Fruit fly (Drosophila melanogaster) whole organism, prepupa: Measurements from ENCODE around the gene CG12224.

Experiments
- Blimp-1 ChIP-seq: fragments of 200-800 bp; sonication (Bioruptor generic); optimal IDR thresholded peaks from 3 replicates; lab custom pipeline; 2017; ENCODE audit warnings: missing biosample characterization, missing genetic modification characterization, mild to moderate bottlenecking, moderate library complexity, missing genetic modification reagents
- CG10631 ChIP-seq: fragments of 200-800 bp; sonication (Bioruptor generic); optimal IDR thresholded peaks from 2 replicates; lab custom pipeline; 2016; ENCODE audit warnings: missing biosample characterization, missing genetic modification characterization
- CG10669 ChIP-seq: fragments of 200-800 bp; sonication (Bioruptor generic); optimal IDR thresholded peaks from 3 replicates; lab custom pipeline; 2018; ENCODE audit warnings: missing biosample characterization, mild to moderate bottlenecking, missing genetic modification characterization, moderate library complexity
- CG11902 ChIP-seq: fragments of 200-800 bp; sonication (Bioruptor generic); optimal IDR thresholded peaks from 3 replicates; lab custom pipeline; 2016; ENCODE audit warnings: missing biosample characterization, missing genetic modification characterization
- CG1621 ChIP-seq: fragments of 200-800 bp; sonication (Bioruptor generic); optimal IDR thresholded peaks from 3 replicates; lab custom pipeline; 2018; ENCODE audit warnings: missing biosample characterization, mild to moderate bottlenecking, missing genetic modification characterization
- CG3032 ChIP-seq: fragments of 200-800 bp; optimal IDR thresholded peaks from 2 replicates; lab custom pipeline; 2019; ENCODE audit warnings: missing biosample characterization, mild to moderate bottlenecking, missing genetic modification characterization, moderate library complexity
- CG32006 ChIP-seq: fragments of 200-800 bp; sonication (Bioruptor generic); optimal IDR thresholded peaks from 3 replicates; lab custom pipeline; 2017; ENCODE audit warnings: missing biosample characterization, mild to moderate bottlenecking, missing genetic modification characterization
- CG34406 ChIP-seq: fragments of 200-800 bp; sonication (Bioruptor generic); optimal IDR thresholded peaks from 3 replicates; lab custom pipeline; 2016; ENCODE audit warnings: missing biosample characterization, missing genetic modification characterization
- CG3919 ChIP-seq: fragments of 200-800 bp; sonication (Bioruptor generic); optimal IDR thresholded peaks from 3 replicates; lab custom pipeline; 2016; ENCODE audit warnings: missing biosample characterization, missing genetic modification characterization
- CG6163 ChIP-seq: fragments of 200-800 bp; sonication (Bioruptor generic); IDR thresholded peaks from 3 replicates; pipeline ENCODE4 v1.3.6; 2022; ENCODE audit warnings: missing biosample characterization, missing genetic modification characterization
- CG6276 ChIP-seq: fragments of 200-800 bp; sonication (Bioruptor generic); optimal IDR thresholded peaks from 2 replicates; lab custom pipeline; 2017; ENCODE audit warnings: missing biosample characterization, mild to moderate bottlenecking, missing genetic modification characterization
- CG6808 ChIP-seq: fragments of 200-800 bp; sonication (Bioruptor generic); optimal IDR thresholded peaks from 3 replicates; lab custom pipeline; 2017; ENCODE audit warnings: missing biosample characterization, missing genetic modification characterization, mild to moderate bottlenecking, moderate library complexity, missing genetic modification reagents
- CG6854 ChIP-seq: fragments of 200-800 bp; sonication (Bioruptor generic); optimal IDR thresholded peaks from 2 replicates; lab custom pipeline; 2017; ENCODE audit warnings: missing biosample characterization, mild to moderate bottlenecking, missing genetic modification characterization
- CG8119 ChIP-seq: fragments of 200-800 bp; sonication (Bioruptor generic); IDR thresholded peaks from 3 replicates; pipeline ENCODE4 v1.3.6; 2022; ENCODE audit warnings: missing biosample characterization, missing genetic modification characterization
- CG8632 ChIP-seq: fragments of 200-800 bp; sonication (Bioruptor generic); optimal IDR thresholded peaks from 3 replicates; lab custom pipeline; 2016; ENCODE audit warnings: missing biosample characterization, missing genetic modification characterization
- Eip75B ChIP-seq: fragments of 200-800 bp; sonication (Bioruptor generic); optimal IDR thresholded peaks from 3 replicates; lab custom pipeline; 2016; ENCODE audit warnings: missing biosample characterization, missing genetic modification characterization
- Eip78C ChIP-seq: fragments of 200-800 bp; sonication (Bioruptor generic); peaks from one replicate; lab custom pipeline; 2016; ENCODE audit warnings: missing biosample characterization, missing genetic modification characterization
- Ets21C ChIP-seq: fragments of 200-800 bp; sonication (Bioruptor generic); optimal IDR thresholded peaks from 3 replicates; lab custom pipeline; 2016; ENCODE audit warnings: missing biosample characterization, missing genetic modification characterization
- Ets96B ChIP-seq: fragments of 200-800 bp; optimal IDR thresholded peaks from 2 replicates; lab custom pipeline; 2019; ENCODE audit warnings: missing biosample characterization, mild to moderate bottlenecking, missing genetic modification characterization, moderate library complexity
- Gug ChIP-seq: fragments of 200-800 bp; sonication (Bioruptor generic); IDR thresholded peaks from 2 replicates; pipeline ENCODE4 v1.3.6; 2022; ENCODE audit warnings: missing biosample characterization, missing genetic modification characterization
- Hr38 ChIP-seq: sonication (Bioruptor generic); optimal IDR thresholded peaks from 2 replicates; lab custom pipeline; 2016; ENCODE audit warnings: missing biosample characterization, missing genetic modification characterization
- Hr39 ChIP-seq: fragments of 200-800 bp; sonication (Bioruptor generic); optimal IDR thresholded peaks from 2 replicates; lab custom pipeline; 2016; ENCODE audit warnings: missing biosample characterization, missing genetic modification characterization
- Hr4 ChIP-seq: fragments of 200-800 bp; sonication (Bioruptor generic); optimal IDR thresholded peaks from 3 replicates; lab custom pipeline; 2016; ENCODE audit warnings: missing biosample characterization, missing genetic modification characterization
- Lpt ChIP-seq: fragments of 200-800 bp; sonication (Bioruptor generic); optimal IDR thresholded peaks from 3 replicates; lab custom pipeline; 2016; ENCODE audit warnings: missing biosample characterization, missing genetic modification characterization
- Met ChIP-seq: fragments of 200-800 bp; sonication (Bioruptor generic); optimal IDR thresholded peaks from 3 replicates; lab custom pipeline; 2016; ENCODE audit warnings: missing biosample characterization, missing genetic modification characterization
- Smox ChIP-seq: fragments of 200-800 bp; sonication (Bioruptor generic); optimal IDR thresholded peaks from 3 replicates; lab custom pipeline; 2016; ENCODE audit warnings: missing biosample characterization, missing genetic modification characterization
- Sox102F ChIP-seq: fragments of 200-800 bp; sonication (Bioruptor generic); optimal IDR thresholded peaks from 2 replicates; lab custom pipeline; 2016; ENCODE audit warnings: missing biosample characterization, mild to moderate bottlenecking, missing genetic modification characterization
- Sox15 ChIP-seq: fragments of 200-800 bp; sonication (Bioruptor generic); optimal IDR thresholded peaks from 3 replicates; lab custom pipeline; 2016; ENCODE audit warnings: missing biosample characterization, missing genetic modification characterization
- achi ChIP-seq: fragments of 200-800 bp; sonication (Bioruptor generic); optimal IDR thresholded peaks from 3 replicates; lab custom pipeline; 2016; ENCODE audit warnings: missing biosample characterization, missing genetic modification characterization
- dac ChIP-seq: fragments of 200-800 bp; sonication (Bioruptor generic); optimal IDR thresholded peaks from 2 replicates; lab custom pipeline; 2017; ENCODE audit warnings: missing biosample characterization, mild to moderate bottlenecking, missing genetic modification characterization
- dsx ChIP-seq: fragments of 200-800 bp; optimal IDR thresholded peaks from 3 replicates; lab custom pipeline; 2019; ENCODE audit warnings: missing biosample characterization, mild to moderate bottlenecking, missing genetic modification characterization, moderate library complexity; ENCODE audit not compliant: poor library complexity, severe bottlenecking
- eg ChIP-seq: fragments of 200-800 bp; sonication (Bioruptor generic); IDR thresholded peaks from 3 replicates; pipeline ENCODE4 v1.3.6; 2022; ENCODE audit warnings: missing biosample characterization, missing genetic modification characterization
- esn ChIP-seq: fragments of 200-800 bp; sonication (Bioruptor generic); optimal IDR thresholded peaks from 2 replicates; lab custom pipeline; 2016; ENCODE audit warnings: missing biosample characterization, mild to moderate bottlenecking, missing genetic modification characterization, moderate library complexity
- fd59A ChIP-seq: fragments of 200-800 bp; sonication (Bioruptor generic); optimal IDR thresholded peaks from 2 replicates; lab custom pipeline; 2017; ENCODE audit warnings: missing biosample characterization, mild to moderate bottlenecking, missing genetic modification characterization, missing genetic modification reagents
- fd85E ChIP-seq: fragments of 200-800 bp; sonication (Bioruptor generic); optimal IDR thresholded peaks from 3 replicates; lab custom pipeline; 2016; ENCODE audit warnings: missing biosample characterization, missing genetic modification characterization
- fkh ChIP-seq: fragments of 200-800 bp; sonication (Bioruptor generic); optimal IDR thresholded peaks from 3 replicates; lab custom pipeline; 2017; ENCODE audit warnings: missing biosample characterization, mild to moderate bottlenecking, missing genetic modification characterization, moderate library complexity
- spab ChIP-seq: fragments of 200-800 bp; sonication (Bioruptor generic); optimal IDR thresholded peaks from 2 replicates; lab custom pipeline; 2017; ENCODE audit warnings: missing biosample characterization, mild to moderate bottlenecking, missing genetic modification characterization, missing genetic modification reagents
- ss ChIP-seq, 2 experiments: fragments of 200-800 bp; sonication (Bioruptor generic); optimal IDR thresholded peaks; 2 replicates in 1 of 2; 3 replicates in 1 of 2; lab custom pipeline; 2017 to 2018; ENCODE audit warnings: mild to moderate bottlenecking in 2 of 2, missing biosample characterization in 2 of 2, missing genetic modification characterization in 2 of 2, moderate library complexity in 1 of 2
- svp ChIP-seq: fragments of 200-800 bp; sonication (Bioruptor generic); peaks from one replicate; lab custom pipeline; 2016; ENCODE audit warnings: missing biosample characterization, missing genetic modification characterization
- topi ChIP-seq: fragments of 200-800 bp; sonication (Bioruptor generic); optimal IDR thresholded peaks from 3 replicates; lab custom pipeline; 2016; ENCODE audit warnings: missing biosample characterization, missing genetic modification characterization
- vri ChIP-seq: fragments of 200-800 bp; sonication (Bioruptor generic); optimal IDR thresholded peaks from 3 replicates; lab custom pipeline; 2016; ENCODE audit warnings: missing biosample characterization, mild to moderate bottlenecking, missing genetic modification characterization

The CG12224 gene

DNA sequence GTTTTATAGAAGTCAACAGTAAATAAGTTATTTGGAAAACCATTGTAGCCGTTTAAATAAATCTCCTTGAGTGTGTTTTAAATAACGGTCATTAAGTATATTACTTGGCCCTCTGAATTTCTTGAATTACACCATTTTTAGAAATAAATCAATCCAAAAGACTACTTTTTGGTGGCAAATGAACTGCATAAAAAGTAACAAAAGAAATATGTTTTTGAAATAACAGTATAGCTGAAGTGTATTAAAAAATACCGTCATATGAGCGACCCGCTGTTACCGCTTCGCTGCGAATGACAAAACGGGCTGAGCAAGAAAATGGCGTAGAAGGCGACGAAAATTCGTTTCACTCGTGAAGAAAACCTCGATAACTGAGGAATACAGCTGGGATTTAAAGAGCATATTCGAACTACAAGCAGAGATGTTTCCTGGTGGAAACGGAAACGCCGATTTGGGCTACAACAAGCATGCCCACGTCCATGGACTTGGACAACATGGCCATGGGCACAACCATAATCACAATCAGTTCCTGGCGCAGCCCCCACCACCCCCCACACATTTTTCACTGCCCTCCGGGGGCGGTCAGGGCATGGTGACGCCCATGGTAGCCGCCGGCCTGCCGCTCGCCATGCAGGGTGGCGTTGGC, 32.4 kb downstream of the CG12224 start, which contains the start of gene CG31211 (continued):
- no peak for TF ChIP-seq CG32006
- TF ChIP-seq Hr39 (GFP tag; lab: Kevin White, UChicago): peak; percentile 21
- peak; percentile 84 for TF ChIP-seq svp (GFP tag; lab: Kevin White, UChicago)
- TF ChIP-seq CG3919 (GFP tag; lab: Kevin White, UChicago): peak; percentile 44
- TF ChIP-seq achi (GFP tag; lab: Kevin White, UChicago): no peak
- no peak for TF ChIP-seq Gug (GFP tag; lab: Robert Waterston, UW)

- TF ChIP-seq ss (GFP tag; optimal IDR thresholded peaks at IDR 0.05; lab: Kevin White, UChicago): peak; percentile 51 to 55
- peak; percentile 64 for TF ChIP-seq Eip78C
- peak; percentile 3 for TF ChIP-seq CG3032 (tag; lab: Kevin White, UChicago)
- TF ChIP-seq Sox15 (GFP tag; lab: Kevin White, UChicago): no peak
- TF ChIP-seq Ets21C: no peak
- TF ChIP-seq vri (GFP tag; lab: Kevin White, UChicago): peak; percentile 17
- peak; percentile 19 for TF ChIP-seq CG6854 (GFP tag; lab: Kevin White, UChicago)
- no peak for TF ChIP-seq CG8632 (GFP tag; lab: Kevin White, UChicago)
- peak; percentile 45 for TF ChIP-seq dsx
- TF ChIP-seq fkh (GFP tag; lab: Kevin White, UChicago): peak; percentile 82
- peak; percentile 44 for TF ChIP-seq CG1621 (tag; lab: Kevin White, UChicago)
These were observed 32.9 kb downstream of the CG12224 start, which contains the start of gene Cad87A for dm6 chr3R:11948903-11949358. Cad87A (minus strand) TSS chr3R:11949129.

dm6 chr3R:11947959-11948358, 33.9 kb downstream of the CG12224 start:
- TF ChIP-seq CG8119 (GFP tag; lab: Robert Waterston, UW) (no peak), svp (GFP tag; lab: Kevin White, UChicago) (peak; percentile 33), eg (GFP tag; lab: Robert Waterston, UW) (0 out of 3 replicates have a peak, but pooled peaks have one; percentile 15), CG32006 (peak; percentile 11)

DNA sequence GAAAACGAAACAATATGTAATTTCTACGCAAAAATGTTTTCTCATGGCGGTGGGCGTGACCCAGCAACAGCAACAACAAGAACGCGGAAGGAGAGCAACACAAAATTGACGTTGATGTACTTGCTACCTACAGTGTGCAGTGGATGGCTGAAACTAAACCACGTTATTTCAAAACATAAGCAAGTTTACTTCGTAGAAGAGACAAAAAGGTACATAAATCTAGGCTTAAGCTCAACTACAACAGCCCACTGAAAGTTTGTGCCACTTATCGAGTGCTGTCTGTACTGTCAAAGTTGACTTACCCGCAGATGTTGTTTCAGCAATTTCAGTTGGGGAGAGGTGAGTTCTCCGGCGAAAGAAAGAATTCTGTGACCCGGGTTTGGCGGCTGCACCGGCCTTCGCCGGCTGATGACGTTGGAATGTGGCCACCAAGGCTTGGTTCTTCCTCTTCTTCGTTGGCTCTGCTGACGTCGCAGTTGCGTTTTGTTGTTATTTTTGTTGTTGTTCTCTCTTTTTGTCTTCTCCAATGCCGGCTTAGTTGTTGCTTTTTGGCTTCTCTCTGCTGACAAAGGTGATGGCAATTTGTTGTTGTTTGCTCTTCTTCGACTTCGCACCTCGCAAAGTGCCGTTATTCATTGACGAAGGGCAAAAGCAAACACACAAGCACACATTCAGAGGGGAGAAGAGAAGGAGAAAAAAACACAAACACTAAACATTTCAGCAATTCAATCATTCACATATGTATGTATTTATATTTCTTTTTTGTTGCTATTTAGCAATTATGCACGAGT, 34.6 kb downstream of the CG12224 start:
- TF ChIP-seq CG10631 (GFP tag; lab: Kevin White, UChicago) (peak; percentile 59), CG34406 (GFP tag; lab: Kevin White, UChicago) (peak; percentile 68), esn (GFP tag; lab: Kevin White, UChicago) (peak; percentile 78), dac (GFP tag; lab: Kevin White, UChicago) (no peak), Hr38 (GFP tag; lab: Kevin White, UChicago) (no peak), Eip75B (GFP tag; lab: Kevin White, UChicago) (peak; percentile 66), fkh (GFP tag; lab: Kevin White, UChicago) (peak; percentile 67), Blimp-1 (GFP tag; lab: Kevin White, UChicago) (no peak), fd85E (GFP tag; lab: Kevin White, UChicago) (no peak), svp (GFP tag; lab: Kevin White, UChicago) (peak; percentile 93), spab (GFP tag; lab: Kevin White, UChicago) (peak; percentile 61), fd59A (peak; percentile 35), Gug (GFP tag; lab: Robert Waterston, UW) (no peak), CG6276 (GFP tag; lab: Kevin White, UChicago) (peak; percentile 16), CG3919 (GFP tag; lab: Kevin White, UChicago) (peak; percentile 64), Smox (GFP tag; lab: Kevin White, UChicago) (peak; percentile 75), Hr4 (peak; percentile 30), vri (GFP tag; lab: Kevin White, UChicago) (peak; percentile 53), CG6854 (GFP tag; lab: Kevin White, UChicago) (no peak), CG32006 (peak; percentile 67), CG6808 (GFP tag; lab: Kevin White, UChicago) (peak; percentile 57), topi (peak; percentile 80), CG8632 (GFP tag; lab: Kevin White, UChicago) (peak; percentile 55), dsx (peak; percentile 48), CG6163 (GFP tag; lab: Robert Waterston, UW) (peak; percentile 72), CG11902 (GFP tag; lab: Kevin White, UChicago) (peak; percentile 50), Sox102F (GFP tag; lab: Kevin White, UChicago) (peak; percentile 79), Lpt (no peak), achi (GFP tag; lab: Kevin White, UChicago) (peak; percentile 68), Met (GFP tag; lab: Kevin White, UChicago) (peak; percentile 84), Ets96B (tag; lab: Kevin White, UChicago) (peak; percentile 59), CG10669 (peak; percentile 62)
